Worm (Caenorhabditis elegans): ENCODE measurements around the gene C09B9.4.

Gene C09B9.4

ce11 chrIV:4992089-4992488 is 41.1 kb downstream of the C09B9.4 start, which contains the start of gene str-162:
TSS of gene str-162 (plus strand) at chrIV:4992389.
- TF ChIP-seq cog-1 (tag; optimal IDR thresholded peaks at IDR 0.05) (no peak), T22C8.4 (GFP tag; IDR thresholded peaks at IDR 0.05) (no peak), flt-1 (GFP tag; IDR thresholded peaks at IDR 0.05) (no peak), med-1 (GFP tag; optimal IDR thresholded peaks at IDR 0.05; ENCODE audit: insufficient read depth) (no peak), ref-1 (GFP tag; conservative IDR thresholded peaks at IDR 0.05) (no peak), klf-2 (GFP tag; conservative IDR thresholded peaks at IDR 0.05) (no peak), ztf-23 (GFP tag; IDR thresholded peaks at IDR 0.05) (no peak), tab-1 (GFP tag; IDR thresholded peaks at IDR 0.05) (no peak), ztf-29 (GFP tag; IDR thresholded peaks at IDR 0.05) (no peak)

ce11 chrIV:4988531-4988930 is 44.6 kb downstream of the C09B9.4 start, which contains the start of gene E03H12.7:
TSS of gene E03H12.7 (minus strand) at chrIV:4988631.
- TF ChIP-seq tab-1 (GFP tag; IDR thresholded peaks at IDR 0.05), result no peak
- no peak for TF ChIP-seq klf-2 (GFP tag; conservative IDR thresholded peaks at IDR 0.05)
- TF ChIP-seq flt-1 (GFP tag; IDR thresholded peaks at IDR 0.05), result no peak
- no peak for TF ChIP-seq med-1 (GFP tag; optimal IDR thresholded peaks at IDR 0.05; ENCODE audit: insufficient read depth)
- no peak for TF ChIP-seq T22C8.4 (GFP tag; IDR thresholded peaks at IDR 0.05)
- no peak for TF ChIP-seq cog-1 (tag; optimal IDR thresholded peaks at IDR 0.05)
- TF ChIP-seq ref-1 (GFP tag; conservative IDR thresholded peaks at IDR 0.05), result no peak

ce11 chrIV:4986246-4986645 is 46.9 kb downstream of the C09B9.4 start, which contains the start of gene clec-177:
TSS of gene clec-177 (plus strand) at chrIV:4986546.
- no peak for TF ChIP-seq ref-1 (GFP tag; conservative IDR thresholded peaks at IDR 0.05)
- TF ChIP-seq med-1 (GFP tag; optimal IDR thresholded peaks at IDR 0.05; ENCODE audit: insufficient read depth), result no peak
- no peak for TF ChIP-seq klf-2 (GFP tag; conservative IDR thresholded peaks at IDR 0.05)
- no peak for TF ChIP-seq ztf-23 (GFP tag; IDR thresholded peaks at IDR 0.05)
- no peak for TF ChIP-seq T22C8.4 (GFP tag; IDR thresholded peaks at IDR 0.05)
- no peak for TF ChIP-seq tab-1 (GFP tag; IDR thresholded peaks at IDR 0.05)
- TF ChIP-seq flt-1 (GFP tag; IDR thresholded peaks at IDR 0.05), result no peak
- no peak for TF ChIP-seq ztf-29 (GFP tag; IDR thresholded peaks at IDR 0.05)
- no peak for TF ChIP-seq cog-1 (tag; optimal IDR thresholded peaks at IDR 0.05)

ce11 chrIV:4983746-4984145 is 49.4 kb downstream of the C09B9.4 start, which contains the start of gene clec-176:
TSS of gene clec-176 (plus strand) at chrIV:4984046.
- TF ChIP-seq med-1 (GFP tag; optimal IDR thresholded peaks at IDR 0.05; ENCODE audit: insufficient read depth) (no peak), tab-1 (GFP tag; IDR thresholded peaks at IDR 0.05) (no peak), flt-1 (GFP tag; IDR thresholded peaks at IDR 0.05) (no peak), klf-2 (GFP tag; conservative IDR thresholded peaks at IDR 0.05) (no peak), ref-1 (GFP tag; conservative IDR thresholded peaks at IDR 0.05) (no peak), ztf-29 (GFP tag; IDR thresholded peaks at IDR 0.05) (no peak), T22C8.4 (GFP tag; IDR thresholded peaks at IDR 0.05) (no peak), cog-1 (tag; optimal IDR thresholded peaks at IDR 0.05) (no peak), ztf-23 (GFP tag; IDR thresholded peaks at IDR 0.05) (no peak)

- no peak for TF ChIP-seq klf-2 (GFP tag; conservative IDR thresholded peaks at IDR 0.05)
- TF ChIP-seq T22C8.4 (GFP tag; IDR thresholded peaks at IDR 0.05), result no peak
Observed at ce11 chrIV:4982477-4982876, 50.7 kb downstream of the C09B9.4 start, which contains the start of gene E03H12.4. TSS of gene E03H12.4 (plus strand) at chrIV:4982596.
